Worm (Caenorhabditis elegans) whole organism, young adult: ENCODE measurements around the gene nas-28.

ENCODE experiments used
- B0019.2 ChIP-seq: fragments of 200-800 bp; sonication (Bioruptor generic); conservative IDR thresholded peaks from 2 replicates; pipeline ENCODE4 v1.3.6; 2022; ENCODE audit warnings: missing genetic modification reagents, missing genetic modification characterization, missing compliant biosample characterization
- B0035.1 ChIP-seq: sonication (generic microtip); optimal IDR thresholded peaks from 2 replicates; lab custom pipeline; 2016; ENCODE audit warnings: missing genetic modification characterization, mild to moderate bottlenecking, missing compliant biosample characterization, missing genotype, missing genetic modification reagents
- B0336.3 ChIP-seq: fragments of 200-800 bp; sonication (Bioruptor generic); IDR thresholded peaks from 2 replicates; pipeline ENCODE4 v1.3.6; 2022; ENCODE audit warnings: missing genetic modification characterization, missing compliant biosample characterization
- F49E8.2 ChIP-seq: sonication (generic microtip); optimal IDR thresholded peaks from 3 replicates; lab custom pipeline; 2017; ENCODE audit warnings: missing genetic modification characterization, mild to moderate bottlenecking, missing compliant biosample characterization, antibody characterized with exemption, moderate library complexity; ENCODE audit not compliant: insufficient read depth
- Y53F4B.3 ChIP-seq: fragments of 200-800 bp; sonication (Bioruptor generic); IDR thresholded peaks from 2 replicates; pipeline ENCODE4 v1.3.6; 2022; ENCODE audit warnings: missing genetic modification reagents, missing genetic modification characterization, missing compliant biosample characterization
- Y95B8A.8 ChIP-seq: fragments of 200-800 bp; sonication (Bioruptor generic); IDR thresholded peaks from 2 replicates; pipeline ENCODE4 v1.3.6; 2022; ENCODE audit warnings: missing genetic modification reagents, missing genetic modification characterization, missing compliant biosample characterization
- ama-1 ChIP-seq, 3 experiments: fragments of 150-350 bp in 1 of 3; sonication (generic microtip) in 2 of 3; optimal IDR thresholded peaks; 2 replicates each; lab custom pipeline; 2014 to 2018; ENCODE audit warnings: missing biosample characterization in 2 of 3, missing genetic modification characterization in 2 of 3, missing genetic modification reagents in 2 of 3
- aptf-3 ChIP-seq: fragments of 200-800 bp; sonication (Bioruptor generic); IDR thresholded peaks from 2 replicates; pipeline ENCODE4 v1.3.6; 2022; ENCODE audit warnings: missing genetic modification characterization, missing compliant biosample characterization
- attf-3 ChIP-seq: fragments of 200-800 bp; sonication (Bioruptor generic); conservative IDR thresholded peaks from 2 replicates; pipeline ENCODE4 v1.3.6; 2022; ENCODE audit warnings: missing genetic modification reagents, missing genetic modification characterization, missing compliant biosample characterization
- attf-6 ChIP-seq: fragments of 200-800 bp; sonication (Bioruptor generic); IDR thresholded peaks from 2 replicates; pipeline ENCODE4 v1.3.6; 2022; ENCODE audit warnings: missing genetic modification reagents, missing genetic modification characterization, missing compliant biosample characterization
- bed-2 ChIP-seq: fragments of 200-800 bp; sonication (Bioruptor generic); IDR thresholded peaks from 2 replicates; pipeline ENCODE4 v1.3.6; 2022; ENCODE audit warnings: missing genetic modification reagents, missing genetic modification characterization, missing compliant biosample characterization
- cebp-1 ChIP-seq, 2 experiments: fragments of 200-800 bp in 1 of 2; sonication (Bioruptor generic) in 1 of 2; sonication (generic microtip) in 1 of 2; IDR thresholded peaks in 1 of 2; optimal IDR thresholded peaks in 1 of 2; 2 replicates each; pipeline versions ENCODE4 v1.3.6 to Lab custom; 2017 to 2022; ENCODE audit warnings: missing compliant biosample characterization in 2 of 2, missing genetic modification characterization in 2 of 2, mild to moderate bottlenecking in 1 of 2, missing genetic modification reagents in 1 of 2, moderate library complexity in 1 of 2
- ceh-100 ChIP-seq: fragments of 200-800 bp; sonication (Bioruptor generic); IDR thresholded peaks from 2 replicates; pipeline ENCODE4 v1.3.6; 2022; ENCODE audit warnings: missing genetic modification reagents, missing genetic modification characterization, missing compliant biosample characterization
- ceh-40 ChIP-seq: fragments of 200-800 bp; sonication (Bioruptor generic); IDR thresholded peaks from 2 replicates; pipeline ENCODE4 v1.3.6; 2022; ENCODE audit warnings: missing genetic modification characterization, missing compliant biosample characterization
- ceh-58 ChIP-seq: fragments of 200-800 bp; sonication (Bioruptor generic); IDR thresholded peaks from 2 replicates; pipeline ENCODE4 v1.3.6; 2022; ENCODE audit warnings: missing genetic modification characterization, missing compliant biosample characterization
- ceh-79 ChIP-seq: sonication (generic microtip); optimal IDR thresholded peaks from 2 replicates; lab custom pipeline; 2017; ENCODE audit warnings: mild to moderate bottlenecking, missing genetic modification characterization, missing compliant biosample characterization
- chd-7 ChIP-seq: sonication (generic microtip); optimal IDR thresholded peaks from 2 replicates; lab custom pipeline; 2016; ENCODE audit warnings: mild to moderate bottlenecking, missing genetic modification characterization, moderate library complexity, missing compliant biosample characterization
- die-1 ChIP-seq: sonication (generic microtip); optimal IDR thresholded peaks from 2 replicates; lab custom pipeline; 2016; ENCODE audit warnings: missing genotype, mild to moderate bottlenecking, missing genetic modification characterization, missing compliant biosample characterization
- dpff-1 ChIP-seq: sonication (generic microtip); optimal IDR thresholded peaks from 2 replicates; lab custom pipeline; 2017; ENCODE audit warnings: mild to moderate bottlenecking, missing genetic modification characterization, missing compliant biosample characterization
- egl-18 ChIP-seq: fragments of 200-800 bp; sonication (Bioruptor generic); IDR thresholded peaks from 2 replicates; pipeline ENCODE4 v1.3.6; 2022; ENCODE audit warnings: missing genetic modification reagents, missing genetic modification characterization, missing compliant biosample characterization
- egl-44 ChIP-seq: fragments of 200-800 bp; sonication (Bioruptor generic); IDR thresholded peaks from 2 replicates; pipeline ENCODE4 v1.3.6; 2022; ENCODE audit warnings: missing genetic modification reagents, missing genetic modification characterization, missing compliant biosample characterization
- egrh-3 ChIP-seq: fragments of 200-800 bp; sonication (Bioruptor generic); IDR thresholded peaks from 2 replicates; pipeline ENCODE4 v1.3.6; 2022; ENCODE audit warnings: missing genetic modification reagents, missing genetic modification characterization, missing compliant biosample characterization
- gei-17 ChIP-seq: fragments of 200-800 bp; sonication (Bioruptor generic); optimal IDR thresholded peaks from 2 replicates; lab custom pipeline; 2018; ENCODE audit warnings: mild to moderate bottlenecking, missing genetic modification characterization, missing compliant biosample characterization
- hlh-26 ChIP-seq: fragments of 200-800 bp; sonication (Bioruptor generic); conservative IDR thresholded peaks from 2 replicates; pipeline ENCODE4 v1.3.6; 2022; ENCODE audit warnings: missing genetic modification reagents, missing genetic modification characterization, missing compliant biosample characterization
- hmg-1.2 ChIP-seq: fragments of 200-800 bp; sonication (Bioruptor generic); IDR thresholded peaks from 2 replicates; pipeline ENCODE4 v1.3.6; 2022; ENCODE audit warnings: missing genetic modification reagents, missing genetic modification characterization, missing compliant biosample characterization
- hmg-20 ChIP-seq: fragments of 200-800 bp; sonication (Bioruptor generic); IDR thresholded peaks from 2 replicates; pipeline ENCODE4 v1.3.6; 2022; ENCODE audit warnings: missing genetic modification reagents, missing genetic modification characterization, missing compliant biosample characterization
- hsf-1 ChIP-seq: fragments of 200-800 bp; sonication (Bioruptor generic); IDR thresholded peaks from 2 replicates; pipeline ENCODE4 v1.3.6; 2022; ENCODE audit warnings: missing genetic modification reagents, missing genetic modification characterization, missing compliant biosample characterization
- let-526 ChIP-seq: fragments of 200-800 bp; sonication (Bioruptor generic); IDR thresholded peaks from 2 replicates; pipeline ENCODE4 v1.3.6; 2022; ENCODE audit warnings: missing genetic modification reagents, missing genetic modification characterization, missing compliant biosample characterization
- lin-40 ChIP-seq: sonication (generic microtip); optimal IDR thresholded peaks from 2 replicates; lab custom pipeline; 2016; ENCODE audit warnings: missing genetic modification characterization, mild to moderate bottlenecking, missing compliant biosample characterization, missing genotype, missing genetic modification reagents
- lin-54 ChIP-seq: fragments of 200-800 bp; sonication (Bioruptor generic); optimal IDR thresholded peaks from 2 replicates; lab custom pipeline; 2018; ENCODE audit warnings: mild to moderate bottlenecking, missing genetic modification characterization, missing compliant biosample characterization
- lsl-1 ChIP-seq: fragments of 200-800 bp; sonication (Bioruptor generic); optimal IDR thresholded peaks from 2 replicates; lab custom pipeline; 2018; ENCODE audit warnings: mild to moderate bottlenecking, missing genetic modification characterization, moderate library complexity, missing compliant biosample characterization
- madf-10 ChIP-seq: sonication (generic microtip); optimal IDR thresholded peaks from 2 replicates; lab custom pipeline; 2016; ENCODE audit warnings: mild to moderate bottlenecking, missing genetic modification characterization, missing compliant biosample characterization
- madf-3 ChIP-seq: fragments of 200-800 bp; sonication (Bioruptor generic); IDR thresholded peaks from 2 replicates; pipeline ENCODE4 v1.3.6; 2022; ENCODE audit warnings: missing genetic modification reagents, missing genetic modification characterization, missing compliant biosample characterization
- madf-8 ChIP-seq: fragments of 200-800 bp; sonication (Bioruptor generic); conservative IDR thresholded peaks from 2 replicates; pipeline ENCODE4 v1.3.6; 2022; ENCODE audit warnings: missing genetic modification reagents, missing genetic modification characterization, missing compliant biosample characterization
- mel-28 ChIP-seq: sonication (generic microtip); optimal IDR thresholded peaks from 2 replicates; lab custom pipeline; 2016; ENCODE audit warnings: borderline replicate concordance, mild to moderate bottlenecking, missing genetic modification characterization, missing compliant biosample characterization
- nfya-1 ChIP-seq: sonication (generic microtip); optimal IDR thresholded peaks from 2 replicates; lab custom pipeline; 2017; ENCODE audit warnings: antibody characterized with exemption, missing compliant biosample characterization, missing genetic modification characterization, borderline replicate concordance; ENCODE audit not compliant: insufficient read depth
- nhr-120 ChIP-seq: fragments of 200-800 bp; sonication (Bioruptor generic); IDR thresholded peaks from 2 replicates; pipeline ENCODE4 v1.3.6; 2022; ENCODE audit warnings: missing genetic modification characterization, missing compliant biosample characterization
- nhr-179 ChIP-seq: sonication (generic microtip); optimal IDR thresholded peaks from 2 replicates; lab custom pipeline; 2016; ENCODE audit warnings: mild to moderate bottlenecking, missing genetic modification characterization, missing compliant biosample characterization
- nhr-80 ChIP-seq: sonication (generic microtip); optimal IDR thresholded peaks from 2 replicates; lab custom pipeline; 2016; ENCODE audit warnings: missing genetic modification characterization, missing compliant biosample characterization
- pbrm-1 ChIP-seq: fragments of 200-800 bp; sonication (Bioruptor generic); IDR thresholded peaks from 2 replicates; pipeline ENCODE4 v1.3.6; 2022; ENCODE audit warnings: missing genetic modification reagents, missing genetic modification characterization, missing compliant biosample characterization
- sdz-38 ChIP-seq: sonication (generic microtip); optimal IDR thresholded peaks from 2 replicates; lab custom pipeline; 2016; ENCODE audit warnings: missing genotype, missing genetic modification characterization, missing compliant biosample characterization
- snpc-3.4 ChIP-seq: sonication (generic microtip); optimal IDR thresholded peaks from 2 replicates; lab custom pipeline; 2017; ENCODE audit warnings: missing genetic modification characterization, mild to moderate bottlenecking, missing compliant biosample characterization, antibody characterized with exemption, moderate library complexity, missing genotype, missing genetic modification reagents
- snpc-4 ChIP-seq, 5 experiments: fragments of 150-350 bp in 1 of 5; sonication (generic microtip) in 4 of 5; optimal IDR thresholded peaks; 2 replicates each; lab custom pipeline; 2014 to 2018; ENCODE audit warnings: missing genetic modification characterization in 5 of 5, missing biosample characterization in 3 of 5, antibody characterized with exemption in 2 of 5, mild to moderate bottlenecking in 2 of 5, missing compliant biosample characterization in 2 of 5, missing genotype in 2 of 5, moderate library complexity in 2 of 5, missing genetic modification reagents in 1 of 5
- somi-1 ChIP-seq: fragments of 200-800 bp; sonication (Bioruptor generic); optimal IDR thresholded peaks from 2 replicates; lab custom pipeline; 2018; ENCODE audit warnings: mild to moderate bottlenecking, missing genetic modification characterization, missing compliant biosample characterization
- sptf-2 ChIP-seq: fragments of 200-800 bp; sonication (Bioruptor generic); optimal IDR thresholded peaks from 2 replicates; lab custom pipeline; 2018; ENCODE audit warnings: mild to moderate bottlenecking, missing genetic modification characterization, missing compliant biosample characterization
- zfh-2 ChIP-seq: fragments of 200-800 bp; sonication (Bioruptor generic); conservative IDR thresholded peaks from 2 replicates; pipeline ENCODE4 v1.3.6; 2022; ENCODE audit warnings: missing genetic modification reagents, missing genetic modification characterization, missing compliant biosample characterization
- ztf-3 ChIP-seq: fragments of 200-800 bp; sonication (Bioruptor generic); optimal IDR thresholded peaks from 2 replicates; lab custom pipeline; 2018; ENCODE audit warnings: mild to moderate bottlenecking, missing genetic modification characterization, missing compliant biosample characterization
- ztf-6 ChIP-seq: fragments of 200-800 bp; sonication (Bioruptor generic); IDR thresholded peaks from 2 replicates; pipeline ENCODE4 v1.3.6; 2022; ENCODE audit warnings: missing genetic modification reagents, missing genetic modification characterization, missing compliant biosample characterization

The nas-28 gene

DNA sequence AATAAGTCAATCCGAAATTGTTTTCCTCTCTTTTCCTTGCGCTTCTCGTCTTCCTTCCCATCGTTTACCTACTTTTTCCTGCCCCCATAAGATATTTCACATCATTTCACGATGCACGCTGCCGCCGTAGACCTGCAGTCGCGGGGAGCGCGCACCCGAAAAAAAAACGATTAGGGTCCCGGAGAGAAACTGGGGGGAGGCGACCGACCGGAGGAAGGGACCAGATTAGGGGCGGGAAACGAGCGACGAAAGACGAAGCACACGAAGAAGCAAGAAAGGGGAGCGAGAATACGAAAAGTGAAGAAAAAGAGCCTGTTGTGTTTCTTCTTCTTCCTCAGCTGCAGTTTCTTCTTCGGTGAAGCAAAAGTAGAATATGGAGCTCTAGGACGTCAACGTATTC is 47.8 kb downstream of the nas-28 start:
- TF ChIP-seq ceh-100 (GFP tag; lab: Robert Waterston, UW): no peak
- TF ChIP-seq nhr-120: no peak
- TF ChIP-seq ceh-79 (tag; lab: Kevin White, UChicago): no peak
- no peak for TF ChIP-seq gei-17
- no peak for TF ChIP-seq bed-2 (GFP tag; lab: Robert Waterston, UW)
- no peak for TF ChIP-seq lsl-1 (GFP tag; lab: Kevin White, UChicago)
- TF ChIP-seq cebp-1 (GFP tag; IDR thresholded peaks at IDR 0.05; lab: Robert Waterston, UW): no peak
- TF ChIP-seq cebp-1 (tag; optimal IDR thresholded peaks at IDR 0.05; lab: Kevin White, UChicago): peak; percentile 17
- no peak for TF ChIP-seq nhr-80 (tag; lab: Kevin White, UChicago)
- TF ChIP-seq pbrm-1: no peak
- no peak for TF ChIP-seq aptf-3
- TF ChIP-seq madf-3 (GFP tag; lab: Robert Waterston, UW): no peak
- TF ChIP-seq nfya-1 (tag; lab: Kevin White, UChicago): no peak
- TF ChIP-seq snpc-3.4 (tag; lab: Kevin White, UChicago): no peak
- no peak for TF ChIP-seq sptf-2 (GFP tag; lab: Kevin White, UChicago)
- no peak for TF ChIP-seq hmg-1.2 (GFP tag; lab: Robert Waterston, UW)
- TF ChIP-seq hlh-26 (GFP tag; lab: Robert Waterston, UW): no peak
- no peak for TF ChIP-seq attf-6 (GFP tag; lab: Robert Waterston, UW)
- TF ChIP-seq ceh-40: no peak
- TF ChIP-seq ztf-6 (GFP tag; lab: Robert Waterston, UW): no peak
- no peak for TF ChIP-seq B0035.1 (tag; lab: Kevin White, UChicago)
- TF ChIP-seq hmg-20 (GFP tag; lab: Robert Waterston, UW): no peak
- peak; percentile 4 for TF ChIP-seq die-1
- TF ChIP-seq lin-54 (GFP tag; lab: Kevin White, UChicago): no peak
- TF ChIP-seq ztf-3 (GFP tag; lab: Kevin White, UChicago): no peak
- TF ChIP-seq B0336.3: no peak
- peak; percentile 96 for TF ChIP-seq zfh-2 (GFP tag; lab: Robert Waterston, UW)
- no peak for TF ChIP-seq madf-8 (GFP tag; lab: Robert Waterston, UW)
- TF ChIP-seq egrh-3 (GFP tag; lab: Robert Waterston, UW): peak; percentile 49; the same call in 1 of the 2 replicates
- no peak for TF ChIP-seq snpc-4 (GFP tag; optimal IDR thresholded peaks at IDR 0.05; lab: Kevin White, UChicago)
- peak in 1 of 4 experiments; percentile 28 for TF ChIP-seq snpc-4 (tag; optimal IDR thresholded peaks at IDR 0.05; lab: Kevin White, UChicago)
- TF ChIP-seq let-526 (GFP tag; lab: Robert Waterston, UW): no peak
- TF ChIP-seq attf-3 (GFP tag; lab: Robert Waterston, UW): no peak
- TF ChIP-seq nhr-179 (tag; lab: Kevin White, UChicago): no peak
- TF ChIP-seq egl-44 (GFP tag; lab: Robert Waterston, UW): no peak
- TF ChIP-seq B0019.2 (GFP tag; lab: Robert Waterston, UW): no peak
- no peak for TF ChIP-seq ama-1 (optimal IDR thresholded peaks at IDR 0.05; lab: Kevin White, UChicago)
- TF ChIP-seq ama-1 (GFP tag; optimal IDR thresholded peaks at IDR 0.05; lab: Kevin White, UChicago): no peak
- no peak for TF ChIP-seq dpff-1 (tag; lab: Kevin White, UChicago)
- TF ChIP-seq sdz-38 (tag; lab: Kevin White, UChicago): no peak
- TF ChIP-seq somi-1: peak; percentile 15
- TF ChIP-seq F49E8.2 (tag; lab: Kevin White, UChicago): no peak
- no peak for TF ChIP-seq madf-10 (tag; lab: Kevin White, UChicago)
- TF ChIP-seq mel-28 (tag; lab: Kevin White, UChicago): no peak
- peak; percentile 1 for TF ChIP-seq chd-7 (tag; lab: Kevin White, UChicago)
- TF ChIP-seq Y53F4B.3 (GFP tag; lab: Robert Waterston, UW): no peak
- no peak for TF ChIP-seq lin-40 (tag; lab: Kevin White, UChicago)
- TF ChIP-seq ceh-58: no peak
- TF ChIP-seq egl-18 (GFP tag; lab: Robert Waterston, UW): no peak
- TF ChIP-seq hsf-1 (GFP tag; lab: Robert Waterston, UW): no peak
- no peak for TF ChIP-seq Y95B8A.8 (GFP tag; lab: Robert Waterston, UW)
